Worm (Caenorhabditis elegans): ENCODE measurements around the gene F08D12.7.

F08D12.7 gene

ce11 chrII:2719212-2719611, 49.7 kb downstream of the F08D12.7 start:
- TF ChIP-seq snpc-1.2 (GFP tag; IDR thresholded peaks at IDR 0.05) (0 out of 2 replicates have a peak, but pooled peaks have one; percentile 22), dmd-8 (GFP tag; IDR thresholded peaks at IDR 0.05) (no peak), aly-2 (tag; optimal IDR thresholded peaks at IDR 0.05) (no peak), mxl-2 (GFP tag; conservative IDR thresholded peaks at IDR 0.05) (no peak), vab-7 (GFP tag; IDR thresholded peaks at IDR 0.05) (no peak), lim-7 (GFP tag; IDR thresholded peaks at IDR 0.05) (no peak), dpl-1 (GFP tag; optimal IDR thresholded peaks at IDR 0.05) (no peak), D1046.2 (GFP tag; IDR thresholded peaks at IDR 0.05) (no peak), daf-16 (GFP tag; optimal IDR thresholded peaks at IDR 0.05) (no peak), daf-16 (tag; optimal IDR thresholded peaks at IDR 0.05) (no peak), set-16 (GFP tag; IDR thresholded peaks at IDR 0.05) (peak; percentile 87), duxl-1 (tag; optimal IDR thresholded peaks at IDR 0.05; ENCODE audit: poor library complexity) (no peak), php-3 (GFP tag; IDR thresholded peaks at IDR 0.05) (no peak), mep-1 (tag; optimal IDR thresholded peaks at IDR 0.05) (no peak), unc-130 (GFP tag; optimal IDR thresholded peaks at IDR 0.05) (no peak), unc-62 (GFP tag; optimal IDR thresholded peaks at IDR 0.05 in 1 of 2) (peak in 1 of 2 experiments; percentile 28), unc-62 (tag; optimal IDR thresholded peaks at IDR 0.05) (no peak), jun-1 (tag; optimal IDR thresholded peaks at IDR 0.05) (no peak), nhr-10 (tag; optimal IDR thresholded peaks at IDR 0.05) (no peak), ceh-32 (tag; optimal IDR thresholded peaks at IDR 0.05; ENCODE audit: poor library complexity) (no peak), ctbp-1 (GFP tag; IDR thresholded peaks at IDR 0.05) (no peak)

ce11 chrII:2717335-2717734, 51.6 kb downstream of the F08D12.7 start, which contains the start of gene T05A8.3:
Gene T05A8.3, minus strand, starts transcription at chrII:2717435.
- TF ChIP-seq aha-1 (tag) = peak; percentile 12
- 0 out of 2 replicates have a peak, but pooled peaks have one; percentile 1 for TF ChIP-seq set-16 (GFP tag; IDR thresholded peaks at IDR 0.05)
- TF ChIP-seq gei-8 (GFP tag; optimal IDR thresholded peaks at IDR 0.05) = no peak

All from whole organism, L4 larva.